Fruit fly (Drosophila melanogaster) whole organism, embryonic: Measurements from ENCODE around the gene Nep5.

Source experiments
- Asciz ChIP-seq: fragments of 200-800 bp; sonication (Bioruptor generic); optimal IDR thresholded peaks from 2 replicates; lab custom pipeline; 2017; ENCODE audit warnings: missing biosample characterization, mild to moderate bottlenecking, missing genetic modification characterization, missing genetic modification reagents
- Atf3 ChIP-seq: fragments of 200-800 bp; sonication (Bioruptor generic); optimal IDR thresholded peaks from 3 replicates; lab custom pipeline; 2016; ENCODE audit warnings: missing biosample characterization, missing genetic modification characterization
- CG10431 ChIP-seq: fragments of 200-800 bp; sonication (Bioruptor generic); optimal IDR thresholded peaks from 3 replicates; lab custom pipeline; 2018; ENCODE audit warnings: missing biosample characterization, mild to moderate bottlenecking, missing genetic modification characterization
- CG1233 ChIP-seq: fragments of 200-800 bp; sonication (Bioruptor generic); optimal IDR thresholded peaks from 4 replicates; lab custom pipeline; 2018; ENCODE audit warnings: missing biosample characterization, mild to moderate bottlenecking, missing genetic modification characterization
- CG13123 ChIP-seq: fragments of 200-800 bp; sonication (Bioruptor generic); optimal IDR thresholded peaks from 2 replicates; lab custom pipeline; 2016; ENCODE audit warnings: missing biosample characterization, missing genetic modification characterization
- CG13287 ChIP-seq: fragments of 200-800 bp; sonication (Bioruptor generic); IDR thresholded peaks from 2 replicates; pipeline ENCODE4 v1.3.6; 2022; ENCODE audit warnings: missing biosample characterization, missing genetic modification characterization; ENCODE audit not compliant: partially characterized antibody
- CG14667 ChIP-seq: fragments of 200-800 bp; sonication (Bioruptor generic); IDR thresholded peaks from 2 replicates; pipeline ENCODE4 v1.3.6; 2022; ENCODE audit warnings: missing biosample characterization, missing genetic modification characterization
- CG14860 ChIP-seq: fragments of 200-800 bp; sonication (Bioruptor generic); IDR thresholded peaks from 3 replicates; pipeline ENCODE4 v1.3.6; 2022; ENCODE audit warnings: missing biosample characterization, missing genetic modification characterization; ENCODE audit not compliant: partially characterized antibody
- CG17186 ChIP-seq: fragments of 200-800 bp; sonication (Bioruptor generic); optimal IDR thresholded peaks from 3 replicates; lab custom pipeline; 2017; ENCODE audit warnings: missing biosample characterization, missing genetic modification reagents, missing genetic modification characterization
- CG18619 ChIP-seq: fragments of 200-800 bp; sonication (Bioruptor generic); optimal IDR thresholded peaks from 3 replicates; lab custom pipeline; 2017; ENCODE audit warnings: missing biosample characterization, mild to moderate bottlenecking, missing genetic modification characterization
- CG32532 ChIP-seq: fragments of 200-800 bp; sonication (Bioruptor generic); IDR thresholded peaks from 2 replicates; pipeline ENCODE4 v1.3.6; 2022; ENCODE audit warnings: missing biosample characterization, missing genetic modification characterization
- CG34376 ChIP-seq: fragments of 200-800 bp; sonication (Bioruptor generic); optimal IDR thresholded peaks from 2 replicates; lab custom pipeline; 2018; ENCODE audit warnings: missing biosample characterization, mild to moderate bottlenecking, missing genetic modification characterization
- CG34422 ChIP-seq: fragments of 200-800 bp; sonication (Bioruptor generic); IDR thresholded peaks from 3 replicates; pipeline ENCODE4 v1.3.6; 2022; ENCODE audit warnings: missing biosample characterization, missing genetic modification characterization
- CG3726 ChIP-seq: fragments of 200-800 bp; sonication (Bioruptor generic); IDR thresholded peaks from 3 replicates; pipeline ENCODE4, ENCODE4 v1.3.6; 2022; ENCODE audit warnings: missing biosample characterization, missing genetic modification characterization
- CG4730 ChIP-seq: fragments of 200-800 bp; sonication (Bioruptor generic); IDR thresholded peaks from 2 replicates; pipeline ENCODE4 v1.3.6; 2022; ENCODE audit warnings: missing biosample characterization, missing genetic modification characterization
- CG6689 ChIP-seq: fragments of 200-800 bp; sonication (Bioruptor generic); IDR thresholded peaks from 2 replicates; pipeline ENCODE4 v1.3.6; 2022; ENCODE audit warnings: missing biosample characterization, missing genetic modification characterization
- CG6765 ChIP-seq: fragments of 200-800 bp; sonication (Bioruptor generic); optimal IDR thresholded peaks from 3 replicates; lab custom pipeline; 2017; ENCODE audit warnings: missing biosample characterization, mild to moderate bottlenecking, missing genetic modification characterization
- CG7372 ChIP-seq: fragments of 200-800 bp; sonication (Bioruptor generic); IDR thresholded peaks from 2 replicates; pipeline ENCODE4 v1.3.6; 2022; ENCODE audit warnings: missing biosample characterization, missing genetic modification characterization
- CG9609 ChIP-seq: fragments of 200-800 bp; sonication (Bioruptor generic); optimal IDR thresholded peaks from 3 replicates; lab custom pipeline; 2016; ENCODE audit warnings: missing biosample characterization, missing genetic modification characterization
- CoRest ChIP-seq: fragments of 200-800 bp; sonication (Bioruptor generic); optimal IDR thresholded peaks from 3 replicates; lab custom pipeline; 2018; ENCODE audit warnings: missing biosample characterization, mild to moderate bottlenecking, missing genetic modification characterization, moderate library complexity
- D19A ChIP-seq: fragments of 200-800 bp; optimal IDR thresholded peaks from 3 replicates; lab custom pipeline; 2019; ENCODE audit warnings: missing biosample characterization, mild to moderate bottlenecking, missing genetic modification characterization, moderate library complexity
- Dll ChIP-seq: fragments of 200-800 bp; sonication (Bioruptor generic); IDR thresholded peaks from 4 replicates; pipeline ENCODE4 v1.3.6; 2022; ENCODE audit warnings: missing biosample characterization, missing genetic modification characterization; ENCODE audit not compliant: partially characterized antibody
- H15 ChIP-seq: fragments of 200-800 bp; sonication (Bioruptor generic); IDR thresholded peaks from 3 replicates; pipeline ENCODE4 v1.3.6; 2022; ENCODE audit warnings: missing biosample characterization, missing genetic modification characterization
- HHEX ChIP-seq: fragments of 200-800 bp; sonication (Bioruptor generic); optimal IDR thresholded peaks from 3 replicates; lab custom pipeline; 2017; ENCODE audit warnings: missing biosample characterization, mild to moderate bottlenecking, missing genetic modification characterization, missing genetic modification reagents
- Hr51 ChIP-seq, 2 experiments: fragments of 200-800 bp; sonication (Bioruptor generic); optimal IDR thresholded peaks; 2 replicates in 1 of 2; 3 replicates in 1 of 2; lab custom pipeline; 2016 to 2018; ENCODE audit warnings: missing biosample characterization in 2 of 2, missing genetic modification characterization in 2 of 2, mild to moderate bottlenecking in 1 of 2, moderate library complexity in 1 of 2
- MESR4 ChIP-seq: fragments of 200-800 bp; sonication (Bioruptor generic); optimal IDR thresholded peaks from 2 replicates; lab custom pipeline; 2018; ENCODE audit warnings: missing biosample characterization, mild to moderate bottlenecking, missing genetic modification characterization, moderate library complexity
- NC2β ChIP-seq: fragments of 200-800 bp; sonication (Bioruptor generic); optimal IDR thresholded peaks from 2 replicates; lab custom pipeline; 2016; ENCODE audit warnings: missing biosample characterization, missing genetic modification characterization
- Oli ChIP-seq: fragments of 200-800 bp; sonication (Bioruptor generic); optimal IDR thresholded peaks from 2 replicates; lab custom pipeline; 2018; ENCODE audit warnings: missing biosample characterization, mild to moderate bottlenecking, missing genetic modification characterization, moderate library complexity
- Spps ChIP-seq: fragments of 200-800 bp; sonication (Bioruptor generic); optimal IDR thresholded peaks from 2 replicates; lab custom pipeline; 2018; ENCODE audit warnings: missing biosample characterization, mild to moderate bottlenecking, missing genetic modification characterization
- Ssrp ChIP-seq: fragments of 200-800 bp; sonication (Bioruptor generic); optimal IDR thresholded peaks from 2 replicates; lab custom pipeline; 2018; ENCODE audit warnings: missing biosample characterization, mild to moderate bottlenecking, missing genetic modification characterization, moderate library complexity
- caup ChIP-seq: fragments of 200-800 bp; sonication (Bioruptor generic); optimal IDR thresholded peaks from 3 replicates; lab custom pipeline; 2017; ENCODE audit warnings: missing biosample characterization, mild to moderate bottlenecking, missing genetic modification characterization, moderate library complexity; ENCODE audit not compliant: severe bottlenecking
- chif ChIP-seq, 2 experiments: fragments of 200-800 bp; sonication (Bioruptor generic); optimal IDR thresholded peaks; 3 replicates each; lab custom pipeline; 2016; ENCODE audit warnings: missing biosample characterization in 2 of 2, missing genetic modification characterization in 2 of 2
- crol ChIP-seq: fragments of 200-800 bp; sonication (Bioruptor generic); IDR thresholded peaks from 2 replicates; pipeline ENCODE4 v1.3.6; 2022; ENCODE audit warnings: missing biosample characterization, missing genetic modification characterization
- ewg ChIP-seq: fragments of 200-800 bp; sonication (Bioruptor generic); optimal IDR thresholded peaks from 3 replicates; lab custom pipeline; 2017; ENCODE audit warnings: mild to moderate bottlenecking, missing biosample characterization, missing genetic modification reagents, missing genetic modification characterization
- jigr1 ChIP-seq: fragments of 200-800 bp; sonication (Bioruptor generic); IDR thresholded peaks from 3 replicates; pipeline ENCODE4 v1.3.6; 2022; ENCODE audit warnings: missing biosample characterization, missing genetic modification characterization
- lab ChIP-seq: fragments of 200-800 bp; sonication (Bioruptor generic); optimal IDR thresholded peaks from 3 replicates; lab custom pipeline; 2017; ENCODE audit warnings: missing biosample characterization, missing genetic modification characterization, mild to moderate bottlenecking, moderate library complexity, missing genetic modification reagents
- nmo ChIP-seq: fragments of 200-800 bp; sonication (Bioruptor generic); optimal IDR thresholded peaks from 2 replicates; lab custom pipeline; 2018; ENCODE audit warnings: missing biosample characterization, mild to moderate bottlenecking, missing genetic modification characterization, moderate library complexity
- nom ChIP-seq: fragments of 200-800 bp; sonication (Bioruptor generic); optimal IDR thresholded peaks from 2 replicates; lab custom pipeline; 2017; ENCODE audit warnings: missing biosample characterization, missing genetic modification characterization, mild to moderate bottlenecking, moderate library complexity, missing genetic modification reagents
- peb ChIP-seq: fragments of 200-800 bp; sonication (Bioruptor generic); IDR thresholded peaks from 2 replicates; pipeline ENCODE4 v1.3.6; 2022; ENCODE audit warnings: missing biosample characterization, missing genetic modification characterization
- phol ChIP-seq: fragments of 200-800 bp; sonication (Bioruptor generic); optimal IDR thresholded peaks from 3 replicates; lab custom pipeline; 2018; ENCODE audit warnings: missing biosample characterization, mild to moderate bottlenecking, missing genetic modification characterization, moderate library complexity
- rib ChIP-seq: fragments of 200-800 bp; sonication (Bioruptor generic); IDR thresholded peaks from 2 replicates; pipeline ENCODE4 v1.3.6; 2022; ENCODE audit warnings: missing biosample characterization, missing genetic modification characterization
- sisA ChIP-seq: fragments of 200-800 bp; sonication (Bioruptor generic); IDR thresholded peaks from 2 replicates; pipeline ENCODE4 v1.3.6; 2022; ENCODE audit warnings: missing biosample characterization, missing genetic modification characterization
- stc ChIP-seq: fragments of 200-800 bp; sonication (Bioruptor generic); IDR thresholded peaks from 2 replicates; pipeline ENCODE4 v1.3.6; 2022; ENCODE audit warnings: missing biosample characterization, missing genetic modification characterization
- toy ChIP-seq: fragments of 200-800 bp; sonication (Bioruptor generic); IDR thresholded peaks from 2 replicates; pipeline ENCODE4 v1.3.6; 2022; ENCODE audit warnings: missing biosample characterization, missing genetic modification characterization
- trh ChIP-seq: fragments of 200-800 bp; sonication (Bioruptor generic); optimal IDR thresholded peaks from 2 replicates; lab custom pipeline; 2016; ENCODE audit warnings: missing biosample characterization, missing genetic modification characterization
- z ChIP-seq: fragments of 200-800 bp; sonication (Bioruptor generic); IDR thresholded peaks from 3 replicates; pipeline ENCODE4 v1.3.6; 2022; ENCODE audit warnings: missing biosample characterization, missing genetic modification characterization
- zf30C ChIP-seq: fragments of 200-800 bp; sonication (Bioruptor generic); optimal IDR thresholded peaks from 3 replicates; lab custom pipeline; 2018; ENCODE audit warnings: missing biosample characterization, mild to moderate bottlenecking, missing genetic modification characterization
- zfh2 ChIP-seq: fragments of 200-800 bp; sonication (Bioruptor generic); optimal IDR thresholded peaks from 2 replicates; lab custom pipeline; 2016; ENCODE audit warnings: missing biosample characterization, missing genetic modification characterization

Gene Nep5

dm6 chr3R:27111784-27112602, 48.0 kb upstream of the Nep5 start, which contains the start of the genes gb and CG5815 (continued):
- TF ChIP-seq MESR4 (GFP tag; lab: Kevin White, UChicago) (peak; percentile 41), CG4730 (GFP tag; lab: Robert Waterston, UW) (peak; percentile 82), CG14667 (peak; percentile 87), crol (GFP tag; lab: Robert Waterston, UW) (no peak), CG1233 (GFP tag; lab: Kevin White, UChicago) (peak; percentile 85), Ssrp (tag; lab: Kevin White, UChicago) (peak; percentile 87), CG18619 (GFP tag; lab: Kevin White, UChicago) (peak; percentile 93), CG32532 (GFP tag; lab: Robert Waterston, UW) (peak; percentile 96), CG3726 (GFP tag; lab: Robert Waterston, UW) (peak; percentile 83; the same call in 2 of the 3 replicates), zfh2 (GFP tag; lab: Kevin White, UChicago) (peak; percentile 89), z (GFP tag; lab: Robert Waterston, UW) (no peak; the same call in 1 of the 3 replicates), Atf3 (GFP tag; lab: Kevin White, UChicago) (peak; percentile 67), CG10431 (peak; percentile 57), CoRest (peak; percentile 95), phol (tag; lab: Kevin White, UChicago) (peak; percentile 92), chif (GFP tag; optimal IDR thresholded peaks at IDR 0.05; lab: Kevin White, UChicago) (peak; percentile 78 to 84), Hr51 (GFP tag; optimal IDR thresholded peaks at IDR 0.05; lab: Kevin White, UChicago) (peak; percentile 87 to 89), nom (GFP tag; lab: Kevin White, UChicago) (no peak), CG7372 (GFP tag; lab: Robert Waterston, UW) (peak; percentile 83), zf30C (no peak), peb (GFP tag; lab: Robert Waterston, UW) (peak; percentile 73), CG17186 (GFP tag; lab: Kevin White, UChicago) (peak; percentile 65), lab (GFP tag; lab: Kevin White, UChicago) (peak; percentile 95), CG6765 (GFP tag; lab: Kevin White, UChicago) (peak; percentile 75), Oli (tag; lab: Kevin White, UChicago) (peak; percentile 85), Spps (peak; percentile 45), sisA (GFP tag; lab: Robert Waterston, UW) (peak; percentile 88), toy (GFP tag; lab: Robert Waterston, UW) (peak; percentile 60; the same call in 1 of the 2 replicates), Dll (GFP tag; lab: Robert Waterston, UW) (peak; percentile 98), CG34376 (peak; percentile 83), trh (GFP tag; lab: Kevin White, UChicago) (peak; percentile 78), CG13123 (GFP tag; lab: Kevin White, UChicago) (peak; percentile 83), CG14860 (GFP tag; lab: Robert Waterston, UW) (peak; percentile 97), CG13287 (peak; percentile 99), jigr1 (GFP tag; lab: Robert Waterston, UW) (peak; percentile 68; the same call in 1 of the 3 replicates), NC2β (GFP tag; lab: Kevin White, UChicago) (peak; percentile 48), stc (GFP tag; lab: Robert Waterston, UW) (peak; percentile 75), CG34422 (peak; percentile 72), ewg (GFP tag; lab: Kevin White, UChicago) (peak; percentile 85), CG6689 (GFP tag; lab: Robert Waterston, UW) (peak; percentile 86), H15 (GFP tag; lab: Robert Waterston, UW) (peak; percentile 86), CG9609 (peak; percentile 75), rib (peak; percentile 83), HHEX (GFP tag; lab: Kevin White, UChicago) (peak; percentile 89), caup (GFP tag; lab: Kevin White, UChicago) (peak; percentile 93), D19A (tag; lab: Kevin White, UChicago) (peak; percentile 79), Asciz (GFP tag; lab: Kevin White, UChicago) (peak; percentile 70), nmo (GFP tag; lab: Kevin White, UChicago) (peak; percentile 94)
